Fruit fly (Drosophila melanogaster) Kc167 (cell line): ENCODE data around the gene laf.

ENCODE experiments used
- Myc ChIP-seq: fragments of >200 bp; optimal IDR thresholded peaks from 2 replicates; lab custom pipeline; 2017; ENCODE audit warnings: missing external identifiers
- Sin3A ChIP-seq: fragments of >200 bp; optimal IDR thresholded peaks from 2 replicates; lab custom pipeline; 2018; ENCODE audit warnings: missing external identifiers
- h ChIP-seq: fragments of >200 bp; optimal IDR thresholded peaks from 3 replicates; lab custom pipeline; 2018; ENCODE audit warnings: missing external identifiers
- insv ChIP-seq: fragments of >200 bp; optimal IDR thresholded peaks from 3 replicates; lab custom pipeline; 2018; ENCODE audit warnings: missing external identifiers
- psq ChIP-seq: fragments of >200 bp; optimal IDR thresholded peaks from 2 replicates; lab custom pipeline; 2017; ENCODE audit warnings: missing external identifiers
- ttk ChIP-seq: sonication (Bioruptor generic); optimal IDR thresholded peaks from 2 replicates; lab custom pipeline; 2017; ENCODE audit warnings: missing external identifiers

The laf gene

dm6 chr3R:4861144-4861543 lies 17.2 kb downstream of the laf start:
- TF ChIP-seq h: no peak
- TF ChIP-seq Myc: no peak
- no peak for TF ChIP-seq Sin3A (lab: Kevin White, UChicago)

- TF ChIP-seq psq (lab: Kevin White, UChicago) (no peak), h (no peak), Sin3A (lab: Kevin White, UChicago) (no peak), ttk (lab: Kevin White, UChicago) (no peak), insv (lab: Kevin White, UChicago) (no peak), Myc (no peak)
Observed at dm6 chr3R:4858508-4859275, 19.6 kb downstream of the laf start.

dm6 chr3R:4858018-4858417 lies 20.3 kb downstream of the laf start:
- TF ChIP-seq insv (lab: Kevin White, UChicago): no peak

- TF ChIP-seq Myc (no peak), Sin3A (lab: Kevin White, UChicago) (no peak), h (no peak), psq (lab: Kevin White, UChicago) (no peak), insv (lab: Kevin White, UChicago) (no peak), ttk (lab: Kevin White, UChicago) (no peak)
Observed at dm6 chr3R:4855711-4856110, 22.6 kb downstream of the laf start.

dm6 chr3R:4854216-4854615 lies 24.1 kb downstream of the laf start:
- TF ChIP-seq h: no peak
- no peak for TF ChIP-seq insv (lab: Kevin White, UChicago)
- no peak for TF ChIP-seq psq (lab: Kevin White, UChicago)
- TF ChIP-seq ttk (lab: Kevin White, UChicago): no peak
- no peak for TF ChIP-seq Myc
- no peak for TF ChIP-seq Sin3A (lab: Kevin White, UChicago)

dm6 chr3R:4853504-4853903 lies 24.8 kb downstream of the laf start:
- TF ChIP-seq ttk (lab: Kevin White, UChicago) (no peak), psq (lab: Kevin White, UChicago) (no peak), insv (lab: Kevin White, UChicago) (no peak), Myc (no peak), Sin3A (lab: Kevin White, UChicago) (no peak), h (no peak)

- TF ChIP-seq ttk (lab: Kevin White, UChicago) (no peak), Myc (no peak), Sin3A (lab: Kevin White, UChicago) (no peak), insv (lab: Kevin White, UChicago) (no peak), h (no peak), psq (lab: Kevin White, UChicago) (no peak)
Observed at dm6 chr3R:4852373-4852860, 25.9 kb downstream of the laf start, which contains the start of gene opa. TSS of gene opa (plus strand) at chr3R:4852813.

dm6 chr3R:4849035-4849656 lies 29.2 kb downstream of the laf start:
- TF ChIP-seq psq (lab: Kevin White, UChicago): no peak
- TF ChIP-seq Sin3A (lab: Kevin White, UChicago): no peak
- no peak for TF ChIP-seq Myc
- no peak for TF ChIP-seq insv (lab: Kevin White, UChicago)
- TF ChIP-seq ttk (lab: Kevin White, UChicago): no peak
- TF ChIP-seq h: no peak

- TF ChIP-seq insv (lab: Kevin White, UChicago) (no peak), ttk (lab: Kevin White, UChicago) (no peak), Myc (no peak), Sin3A (lab: Kevin White, UChicago) (no peak), h (no peak), psq (lab: Kevin White, UChicago) (no peak)
Observed at dm6 chr3R:4847388-4847787, 30.9 kb downstream of the laf start.

DNA sequence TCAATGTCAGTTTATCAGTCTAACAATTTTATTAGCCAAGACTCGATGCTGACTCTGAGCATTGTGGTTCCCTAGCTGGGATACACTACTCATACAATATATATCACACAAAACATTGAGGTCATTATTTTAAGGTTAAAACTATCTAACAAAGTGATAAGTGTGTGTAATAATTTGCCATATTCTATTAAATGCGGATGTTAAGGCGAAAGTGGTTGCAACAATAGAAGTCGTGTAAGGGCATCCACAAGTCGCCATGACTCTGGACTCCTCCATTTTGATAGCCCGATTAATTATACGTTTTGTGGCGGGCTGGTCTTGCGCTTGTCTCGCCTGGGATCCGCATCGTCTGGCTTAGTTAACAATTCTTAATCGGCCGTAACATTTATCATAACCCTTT lies 31.5 kb downstream of the laf start:
- TF ChIP-seq psq (lab: Kevin White, UChicago) (no peak), Sin3A (lab: Kevin White, UChicago) (no peak), Myc (no peak), ttk (lab: Kevin White, UChicago) (no peak), insv (lab: Kevin White, UChicago) (no peak), h (no peak)

DNA sequence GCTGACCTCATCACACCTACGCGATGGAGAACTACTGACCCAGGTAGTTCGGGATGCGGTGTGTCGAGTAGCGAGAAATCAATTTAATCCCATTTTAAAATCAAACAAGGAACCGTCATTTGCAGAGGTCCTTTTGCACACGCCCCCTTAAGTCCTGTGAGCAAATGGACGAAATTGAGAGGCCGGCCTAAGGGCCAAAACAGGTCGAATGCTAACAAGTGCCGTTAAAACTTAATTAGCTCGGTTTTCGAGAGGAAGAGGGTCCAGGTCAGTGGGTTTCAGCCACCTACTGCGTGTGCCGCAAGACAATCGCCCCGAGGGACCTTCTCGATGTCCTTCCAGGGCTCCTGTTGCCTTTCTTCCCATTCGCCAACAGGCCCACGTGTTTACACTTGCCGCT lies 32.1 kb downstream of the laf start:
- TF ChIP-seq h (no peak), insv (lab: Kevin White, UChicago) (no peak), psq (lab: Kevin White, UChicago) (no peak), Myc (no peak), ttk (lab: Kevin White, UChicago) (no peak), Sin3A (lab: Kevin White, UChicago) (no peak)

dm6 chr3R:4845353-4845752 lies 33.0 kb downstream of the laf start:
- TF ChIP-seq Myc (no peak), insv (lab: Kevin White, UChicago) (no peak), Sin3A (lab: Kevin White, UChicago) (no peak), ttk (lab: Kevin White, UChicago) (no peak), h (no peak)
